Worm (Caenorhabditis elegans) whole organism, L1 larva: Measurements from ENCODE around the gene str-211.

Experiments
- C04F5.9 ChIP-seq: sonication (generic microtip); optimal IDR thresholded peaks from 2 replicates; lab custom pipeline; 2016; ENCODE audit warnings: missing genetic modification characterization, missing compliant biosample characterization
- Y116A8C.19 ChIP-seq: sonication (generic microtip); optimal IDR thresholded peaks from 2 replicates; lab custom pipeline; 2016; ENCODE audit warnings: missing compliant biosample characterization, missing genetic modification characterization, borderline replicate concordance
- ceh-8 ChIP-seq: fragments of 200-800 bp; sonication (Bioruptor generic); optimal IDR thresholded peaks from 2 replicates; lab custom pipeline; 2018; ENCODE audit warnings: mild to moderate bottlenecking, missing genetic modification characterization, moderate library complexity, missing compliant biosample characterization
- ceh-88 ChIP-seq: fragments of 200-800 bp; sonication (Bioruptor generic); IDR thresholded peaks from 2 replicates; pipeline ENCODE4 v1.3.6; 2022; ENCODE audit warnings: missing genetic modification characterization, missing compliant biosample characterization
- ceh-90 ChIP-seq: sonication (generic microtip); optimal IDR thresholded peaks from 2 replicates; lab custom pipeline; 2016; ENCODE audit warnings: missing genetic modification characterization, missing compliant biosample characterization
- ces-1 ChIP-seq: fragments of 150-350 bp; optimal IDR thresholded peaks from 2 replicates; lab custom pipeline; 2014; ENCODE audit warnings: missing biosample characterization, missing genetic modification reagents, missing genetic modification characterization
- dpl-1 ChIP-seq, 3 experiments: fragments of 150-350 bp in 2 of 3; sonication (generic microtip) in 1 of 3; optimal IDR thresholded peaks; 2 replicates each; lab custom pipeline; 2014 to 2017; ENCODE audit warnings: missing biosample characterization in 3 of 3, missing genetic modification characterization in 3 of 3, missing genetic modification reagents in 3 of 3
- efl-1 ChIP-seq, 4 experiments: fragments of 150-350 bp; optimal IDR thresholded peaks in 3 of 4; peaks in 1 of 4; 1 replicate in 1 of 4; 2 replicates in 3 of 4; lab custom pipeline; 2014; ENCODE audit warnings: missing biosample characterization in 2 of 4, missing genetic modification characterization in 2 of 4, missing genetic modification reagents in 2 of 4
- efl-3 ChIP-seq: fragments of 200-800 bp; sonication (Bioruptor generic); optimal IDR thresholded peaks from 2 replicates; lab custom pipeline; 2018; ENCODE audit warnings: mild to moderate bottlenecking, missing genetic modification characterization, missing compliant biosample characterization
- elt-2 ChIP-seq: sonication (generic microtip); optimal IDR thresholded peaks from 2 replicates; lab custom pipeline; 2016; ENCODE audit warnings: missing genetic modification characterization, mild to moderate bottlenecking, inconsistent platforms, missing compliant biosample characterization, missing genetic modification reagents
- elt-3 ChIP-seq, 6 experiments: fragments of 150-350 bp in 1 of 6; sonication (generic microtip); optimal IDR thresholded peaks; 2 replicates each; lab custom pipeline; 2017 to 2018; ENCODE audit warnings: missing biosample characterization in 6 of 6, missing genetic modification characterization in 6 of 6, inconsistent platforms in 1 of 6
- fkh-10 ChIP-seq: sonication (generic microtip); optimal IDR thresholded peaks from 2 replicates; lab custom pipeline; 2017; ENCODE audit warnings: missing biosample characterization, missing genetic modification reagents, missing genetic modification characterization
- fkh-8 ChIP-seq: sonication (generic microtip); optimal IDR thresholded peaks from 2 replicates; lab custom pipeline; 2016; ENCODE audit warnings: mild to moderate bottlenecking, missing genetic modification characterization, missing compliant biosample characterization
- hpl-2 ChIP-seq: fragments of 150-350 bp; optimal IDR thresholded peaks from 2 replicates; lab custom pipeline; 2014; ENCODE audit warnings: missing biosample characterization, missing genetic modification reagents, missing genetic modification characterization
- irx-1 ChIP-seq: sonication (generic microtip); optimal IDR thresholded peaks from 2 replicates; lab custom pipeline; 2016; ENCODE audit warnings: missing genetic modification characterization, missing compliant biosample characterization
- lin-14 ChIP-seq: fragments of 200-800 bp; sonication (Bioruptor generic); optimal IDR thresholded peaks from 2 replicates; lab custom pipeline; 2018; ENCODE audit warnings: mild to moderate bottlenecking, missing genetic modification characterization, moderate library complexity, missing compliant biosample characterization
- lsy-2 ChIP-seq, 2 experiments: fragments of 150-350 bp; optimal IDR thresholded peaks; 2 replicates each; lab custom pipeline; 2014; ENCODE audit warnings: missing biosample characterization in 2 of 2, missing genetic modification characterization in 2 of 2
- mab-9 ChIP-seq: fragments of 200-800 bp; sonication (Bioruptor generic); IDR thresholded peaks from 2 replicates; pipeline ENCODE4 v1.3.6; 2022; ENCODE audit warnings: missing genetic modification reagents, missing genetic modification characterization, missing compliant biosample characterization
- mef-2 ChIP-seq: fragments of 150-350 bp; optimal IDR thresholded peaks from 2 replicates; lab custom pipeline; 2014; ENCODE audit warnings: missing biosample characterization, missing genetic modification characterization
- mep-1 ChIP-seq: fragments of 150-350 bp; optimal IDR thresholded peaks from 2 replicates; lab custom pipeline; 2014; ENCODE audit warnings: missing biosample characterization, missing genetic modification characterization
- nhr-11 ChIP-seq: fragments of 150-350 bp; optimal IDR thresholded peaks from 2 replicates; lab custom pipeline; 2014; ENCODE audit warnings: missing biosample characterization, missing genetic modification characterization
- nhr-47 ChIP-seq: sonication (generic microtip); optimal IDR thresholded peaks from 2 replicates; lab custom pipeline; 2016; ENCODE audit warnings: mild to moderate bottlenecking, missing genetic modification characterization, moderate library complexity, missing compliant biosample characterization
- nhr-76 ChIP-seq: sonication (generic microtip); optimal IDR thresholded peaks from 2 replicates; lab custom pipeline; 2017; ENCODE audit warnings: missing biosample characterization, missing genetic modification characterization
- nhr-77 ChIP-seq: fragments of 150-350 bp; optimal IDR thresholded peaks from 2 replicates; lab custom pipeline; 2014; ENCODE audit warnings: missing biosample characterization, missing genetic modification characterization
- nhr-84 ChIP-seq: sonication (generic microtip); optimal IDR thresholded peaks from 2 replicates; lab custom pipeline; 2017; ENCODE audit warnings: missing biosample characterization, missing genetic modification characterization
- pag-3 ChIP-seq: sonication (generic microtip); optimal IDR thresholded peaks from 2 replicates; lab custom pipeline; 2017; ENCODE audit warnings: missing genetic modification characterization, mild to moderate bottlenecking, missing compliant biosample characterization, antibody characterized with exemption, borderline replicate concordance; ENCODE audit not compliant: insufficient read depth
- rnt-1 ChIP-seq: sonication (generic microtip); optimal IDR thresholded peaks from 2 replicates; lab custom pipeline; 2016; ENCODE audit warnings: mild to moderate bottlenecking, missing genetic modification characterization, moderate library complexity, missing compliant biosample characterization
- sox-4 ChIP-seq: sonication (generic microtip); optimal IDR thresholded peaks from 2 replicates; lab custom pipeline; 2016; ENCODE audit warnings: missing genetic modification characterization, missing compliant biosample characterization
- sptf-1 ChIP-seq: fragments of 150-350 bp; optimal IDR thresholded peaks from 2 replicates; lab custom pipeline; 2014; ENCODE audit warnings: missing biosample characterization, missing genetic modification characterization
- sup-37 ChIP-seq: fragments of 200-800 bp; sonication (Bioruptor generic); optimal IDR thresholded peaks from 2 replicates; lab custom pipeline; 2018; ENCODE audit warnings: mild to moderate bottlenecking, missing genetic modification characterization, missing compliant biosample characterization
- tbx-2 ChIP-seq: sonication (generic microtip); optimal IDR thresholded peaks from 2 replicates; lab custom pipeline; 2016; ENCODE audit warnings: missing genetic modification characterization, missing compliant biosample characterization
- unc-130 ChIP-seq: fragments of 150-350 bp; optimal IDR thresholded peaks from 2 replicates; lab custom pipeline; 2017; ENCODE audit warnings: missing biosample characterization, missing genetic modification characterization, inconsistent platforms
- unc-30 ChIP-seq: sonication (generic microtip); optimal IDR thresholded peaks from 2 replicates; lab custom pipeline; 2017; ENCODE audit warnings: missing biosample characterization, missing genetic modification characterization
- unc-62 ChIP-seq: fragments of 150-350 bp; optimal IDR thresholded peaks from 2 replicates; lab custom pipeline; 2014; ENCODE audit warnings: missing biosample characterization, missing genetic modification reagents, missing genetic modification characterization
- unc-86 ChIP-seq: sonication (generic microtip); optimal IDR thresholded peaks from 2 replicates; lab custom pipeline; 2016; ENCODE audit warnings: missing genetic modification characterization, missing compliant biosample characterization
- unc-98 ChIP-seq: fragments of 200-800 bp; sonication (Bioruptor generic); IDR thresholded peaks from 2 replicates; pipeline ENCODE4 v1.3.6; 2022; ENCODE audit warnings: missing genetic modification characterization, missing compliant biosample characterization
- xbp-1 ChIP-seq: sonication (generic microtip); optimal IDR thresholded peaks from 2 replicates; lab custom pipeline; 2016; ENCODE audit warnings: missing genetic modification characterization, missing compliant biosample characterization
- ztf-11 ChIP-seq, 2 experiments: sonication (generic microtip); optimal IDR thresholded peaks; 2 replicates each; lab custom pipeline; 2016 to 2017; ENCODE audit warnings: missing genetic modification characterization in 2 of 2, missing biosample characterization in 1 of 2, missing compliant biosample characterization in 1 of 2

Gene str-211

DNA sequence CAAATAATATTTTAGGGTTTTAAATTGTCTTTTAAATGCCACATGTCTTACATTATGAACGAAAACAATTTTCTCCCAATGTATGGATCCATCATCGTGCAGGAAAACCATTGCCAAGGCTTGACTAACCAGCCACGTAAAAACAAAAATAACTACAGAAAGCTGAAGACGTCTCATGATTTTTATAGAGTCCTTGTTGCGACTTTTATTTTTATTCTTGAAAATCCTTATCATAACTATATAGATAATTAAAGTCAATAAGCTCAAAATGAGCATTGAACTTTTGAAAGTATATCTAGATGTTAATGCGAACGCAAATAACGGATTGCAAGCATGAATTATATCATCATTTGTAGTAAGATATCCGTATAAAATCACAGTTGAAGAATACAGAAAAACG, 36.0 kb upstream of the str-211 start:
- TF ChIP-seq ceh-88 (no peak), sox-4 (no peak), unc-62 (GFP tag; lab: Kevin White, UChicago) (no peak), ceh-8 (no peak), tbx-2 (tag; lab: Kevin White, UChicago) (no peak), xbp-1 (tag; lab: Kevin White, UChicago) (no peak), lsy-2 (tag; optimal IDR thresholded peaks at IDR 0.05; lab: Kevin White, UChicago) (no peak), efl-3 (GFP tag; lab: Kevin White, UChicago) (no peak), nhr-77 (no peak)
- TF ChIP-seq, all 84 proteins: peak for 0

DNA sequence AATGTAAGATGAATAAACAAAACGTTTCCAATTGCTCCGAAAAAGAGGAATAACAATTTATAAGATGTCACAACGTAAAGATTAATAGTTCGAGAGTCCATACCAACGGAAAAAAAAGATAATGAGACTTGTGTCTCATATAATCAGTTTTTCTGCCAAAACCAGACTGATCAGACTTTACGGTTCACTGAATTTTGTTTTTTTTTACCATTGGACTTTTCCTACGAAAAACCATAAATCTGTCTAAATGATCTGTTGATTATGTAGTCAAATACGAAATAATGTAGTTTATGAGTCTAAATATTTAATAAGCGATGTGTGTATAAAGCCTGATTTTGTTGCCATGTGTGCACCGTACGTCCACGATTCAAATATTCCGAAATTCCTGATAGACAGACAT, 34.9 kb upstream of the str-211 start, which contains the start of gene srsx-11:
srsx-11 (minus strand) TSS at position 101 of the 400 bp plus-strand sequence.
- no peak for TF ChIP-seq mab-9 (GFP tag; lab: Robert Waterston, UW)
- TF ChIP-seq fkh-8 (tag; lab: Kevin White, UChicago), result peak; percentile 5
- TF ChIP-seq efl-1 (optimal IDR thresholded peaks at IDR 0.05; lab: Kevin White, UChicago), result no peak
- peak in 1 of 2 experiments; percentile 83 for TF ChIP-seq efl-1 (GFP tag; optimal IDR thresholded peaks at IDR 0.05 in 1 of 2; lab: Kevin White, UChicago)
- TF ChIP-seq, all 84 proteins: peak for 2

- TF ChIP-seq ces-1 (no peak), irx-1 (no peak), sup-37 (no peak), lin-14 (GFP tag; lab: Kevin White, UChicago) (no peak), fkh-8 (tag; lab: Kevin White, UChicago) (peak; percentile 67), unc-86 (tag; lab: Kevin White, UChicago) (no peak), rnt-1 (tag; lab: Kevin White, UChicago) (no peak), nhr-76 (tag; lab: Kevin White, UChicago) (no peak), nhr-47 (tag; lab: Kevin White, UChicago) (no peak), dpl-1 (GFP tag; optimal IDR thresholded peaks at IDR 0.05; lab: Kevin White, UChicago) (no peak), fkh-10 (no peak), mep-1 (tag; lab: Kevin White, UChicago) (no peak), sox-4 (peak; percentile 67), unc-130 (tag; lab: Kevin White, UChicago) (no peak), pag-3 (tag; lab: Kevin White, UChicago) (no peak), nhr-11 (tag; lab: Kevin White, UChicago) (peak; percentile 7), elt-2 (tag; lab: Kevin White, UChicago) (no peak), elt-3 (tag; optimal IDR thresholded peaks at IDR 0.05; lab: Kevin White, UChicago) (no peak), hpl-2 (no peak)
Observed at ce11 chrV:4977539-4977938, 33.4 kb upstream of the str-211 start.

DNA sequence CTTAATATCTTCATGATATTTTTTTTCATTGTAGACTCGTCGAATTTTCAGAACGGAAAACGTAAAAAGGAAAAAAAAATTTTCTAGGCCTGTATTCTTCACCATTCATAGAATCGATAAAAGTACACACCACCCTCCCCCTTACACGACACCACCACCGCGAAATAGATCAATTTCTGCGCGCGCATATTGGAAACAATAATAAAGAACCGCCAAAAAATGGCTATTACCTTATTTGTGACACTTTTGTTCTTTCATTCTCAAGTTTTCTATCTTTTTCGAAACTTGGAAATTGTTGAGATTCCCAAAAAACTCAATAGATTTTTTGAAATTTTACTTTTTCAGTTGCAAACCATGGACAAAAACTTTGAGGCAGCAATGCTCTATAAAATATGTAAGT, 31.0 kb upstream of the str-211 start, which contains the start of gene F26G5.1:
F26G5.1 (plus strand) TSS at position 339 of the 400 bp plus-strand sequence.
- TF ChIP-seq sptf-1 (tag; lab: Kevin White, UChicago), result no peak
- TF ChIP-seq ztf-11 (tag; optimal IDR thresholded peaks at IDR 0.05; lab: Kevin White, UChicago), result no peak
- TF ChIP-seq irx-1, result no peak
- no peak for TF ChIP-seq fkh-10
- TF ChIP-seq C04F5.9, result no peak
- no peak for TF ChIP-seq mep-1 (tag; lab: Kevin White, UChicago)
- TF ChIP-seq mef-2 (tag; lab: Kevin White, UChicago), result no peak
- no peak for TF ChIP-seq Y116A8C.19 (tag; lab: Kevin White, UChicago)
- TF ChIP-seq nhr-84 (tag; lab: Kevin White, UChicago), result no peak
- no peak for TF ChIP-seq elt-3 (tag; optimal IDR thresholded peaks at IDR 0.05; lab: Kevin White, UChicago)
- TF ChIP-seq lin-14 (GFP tag; lab: Kevin White, UChicago), result no peak
- no peak for TF ChIP-seq nhr-11 (tag; lab: Kevin White, UChicago)
- no peak for TF ChIP-seq unc-98 (GFP tag; lab: Robert Waterston, UW)
- TF ChIP-seq unc-30 (tag; lab: Kevin White, UChicago), result no peak
- TF ChIP-seq ceh-90 (tag; lab: Kevin White, UChicago), result no peak
